Worm (Caenorhabditis elegans): Measurements from ENCODE around the gene acly-2.

DNA sequence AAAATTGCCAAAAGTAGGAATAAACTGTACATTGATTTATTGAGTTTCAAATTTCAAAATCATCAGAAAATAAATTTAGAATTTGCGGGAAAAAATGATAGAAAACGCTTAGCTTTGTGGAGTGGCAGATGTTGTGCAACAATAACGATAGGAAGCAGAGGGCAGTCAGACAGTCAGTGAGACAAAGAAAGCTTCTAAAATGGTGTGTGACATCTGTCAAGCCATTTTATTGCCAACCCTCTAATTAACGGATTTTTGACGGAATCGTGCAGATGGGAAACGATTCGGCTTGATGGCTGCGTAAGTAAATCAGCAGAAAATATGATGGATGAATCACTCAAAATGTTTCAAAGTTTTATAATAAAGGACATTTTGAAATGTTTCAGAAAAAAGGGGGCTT lies 3.8 kb downstream of the acly-2 start, which contains the start of gene max-1:
- no peak for TF ChIP-seq hlh-6 (tag; optimal IDR thresholded peaks at IDR 0.05)
- no peak for TF ChIP-seq F13H6.1 (tag; optimal IDR thresholded peaks at IDR 0.05)
- no peak for TF ChIP-seq pqm-1 (tag; optimal IDR thresholded peaks at IDR 0.05)
- TF ChIP-seq tbx-2 (tag; optimal IDR thresholded peaks at IDR 0.05), result no peak
- no peak for TF ChIP-seq pros-1 (tag; optimal IDR thresholded peaks at IDR 0.05)
